Worm (Caenorhabditis elegans) whole organism, L4 larva: ENCODE measurements around the gene Y37D8A.6.

ENCODE experiments used
- D1046.2 ChIP-seq: fragments of 200-800 bp; sonication (Bioruptor generic); IDR thresholded peaks from 2 replicates; pipeline ENCODE4 v1.3.6; 2022; ENCODE audit warnings: missing genetic modification characterization, missing compliant biosample characterization
- F26F4.8 ChIP-seq: fragments of 200-800 bp; sonication (Bioruptor generic); conservative IDR thresholded peaks from 2 replicates; pipeline ENCODE4 v1.3.6; 2022; ENCODE audit warnings: missing genetic modification characterization, missing compliant biosample characterization
- F37D6.2 ChIP-seq: sonication (generic microtip); optimal IDR thresholded peaks from 2 replicates; lab custom pipeline; 2016; ENCODE audit warnings: mild to moderate bottlenecking, missing genetic modification characterization, missing compliant biosample characterization
- F49E8.2 ChIP-seq: sonication (generic microtip); optimal IDR thresholded peaks from 2 replicates; lab custom pipeline; 2016; ENCODE audit warnings: missing compliant biosample characterization, mild to moderate bottlenecking, missing genetic modification characterization, borderline replicate concordance
- R02D3.7 ChIP-seq: fragments of 150-350 bp; sonication (generic microtip); optimal IDR thresholded peaks from 3 replicates; lab custom pipeline; 2014; ENCODE audit warnings: missing biosample characterization, missing genetic modification characterization
- ceh-28 ChIP-seq: fragments of 150-350 bp; optimal IDR thresholded peaks from 2 replicates; lab custom pipeline; 2014; ENCODE audit warnings: missing biosample characterization, missing genetic modification reagents, missing genetic modification characterization
- ceh-32 ChIP-seq: sonication (generic microtip); optimal IDR thresholded peaks from 2 replicates; lab custom pipeline; 2016; ENCODE audit warnings: mild to moderate bottlenecking, missing genetic modification characterization, missing compliant biosample characterization; ENCODE audit not compliant: poor library complexity
- ceh-44 ChIP-seq: fragments of 200-800 bp; sonication (Bioruptor generic); IDR thresholded peaks from 2 replicates; pipeline ENCODE4 v1.3.6; 2022; ENCODE audit warnings: missing genetic modification reagents, missing genetic modification characterization, missing compliant biosample characterization
- ceh-62 ChIP-seq: sonication (generic microtip); optimal IDR thresholded peaks from 2 replicates; lab custom pipeline; 2017; ENCODE audit warnings: missing biosample characterization, missing genetic modification characterization
- ces-1 ChIP-seq: fragments of 150-350 bp; sonication (generic microtip); optimal IDR thresholded peaks from 4 replicates; lab custom pipeline; 2014; ENCODE audit warnings: missing biosample characterization, missing genetic modification reagents, missing genetic modification characterization
- daf-16 ChIP-seq, 3 experiments: sonication (generic microtip); optimal IDR thresholded peaks; 2 replicates each; lab custom pipeline; 2016 to 2017; ENCODE audit warnings: missing genetic modification characterization in 3 of 3, missing genetic modification reagents in 3 of 3, mild to moderate bottlenecking in 2 of 3, missing compliant biosample characterization in 2 of 3, missing biosample characterization in 1 of 3, moderate library complexity in 1 of 3
- dmd-9 ChIP-seq: fragments of 200-800 bp; sonication (Bioruptor generic); IDR thresholded peaks from 2 replicates; pipeline ENCODE4 v1.3.6; 2022; ENCODE audit warnings: missing genetic modification reagents, missing genetic modification characterization, missing compliant biosample characterization
- dpl-1 ChIP-seq: fragments of 150-350 bp; optimal IDR thresholded peaks from 2 replicates; lab custom pipeline; 2014; ENCODE audit warnings: missing biosample characterization, missing genetic modification reagents, missing genetic modification characterization
- dve-1 ChIP-seq: sonication (generic microtip); optimal IDR thresholded peaks from 2 replicates; lab custom pipeline; 2017; ENCODE audit warnings: antibody characterized with exemption, mild to moderate bottlenecking, missing genetic modification characterization, missing compliant biosample characterization; ENCODE audit not compliant: insufficient read depth
- egl-27 ChIP-seq: sonication (generic microtip); optimal IDR thresholded peaks from 3 replicates; lab custom pipeline; 2017; ENCODE audit warnings: missing biosample characterization, missing genetic modification reagents, missing genetic modification characterization
- egl-43 ChIP-seq: fragments of 200-800 bp; sonication (Bioruptor generic); IDR thresholded peaks from 2 replicates; pipeline ENCODE4 v1.3.6; 2022; ENCODE audit warnings: missing genetic modification reagents, missing genetic modification characterization, missing compliant biosample characterization
- fkh-10 ChIP-seq: fragments of 150-350 bp; optimal IDR thresholded peaks from 2 replicates; lab custom pipeline; 2014; ENCODE audit warnings: missing biosample characterization, missing genetic modification reagents, missing genetic modification characterization
- fos-1 ChIP-seq: fragments of 150-350 bp; optimal IDR thresholded peaks from 2 replicates; lab custom pipeline; 2014; ENCODE audit warnings: missing biosample characterization, missing genetic modification characterization
- gei-8 ChIP-seq: fragments of 200-800 bp; sonication (Bioruptor generic); optimal IDR thresholded peaks from 2 replicates; lab custom pipeline; 2018; ENCODE audit warnings: mild to moderate bottlenecking, missing genetic modification characterization, missing compliant biosample characterization
- lim-7 ChIP-seq: fragments of 200-800 bp; sonication (Bioruptor generic); IDR thresholded peaks from 2 replicates; pipeline ENCODE4 v1.3.6; 2022; ENCODE audit warnings: missing genetic modification characterization, missing compliant biosample characterization
- lin-15B ChIP-seq: fragments of 150-350 bp; sonication (generic microtip); optimal IDR thresholded peaks from 3 replicates; lab custom pipeline; 2014; ENCODE audit warnings: missing biosample characterization, missing genetic modification characterization
- lin-29 ChIP-seq: fragments of 200-800 bp; sonication (Bioruptor generic); IDR thresholded peaks from 2 replicates; pipeline ENCODE4 v1.3.6; 2022; ENCODE audit warnings: missing genetic modification reagents, missing genetic modification characterization, missing compliant biosample characterization
- lir-3 ChIP-seq: sonication (generic microtip); optimal IDR thresholded peaks from 2 replicates; lab custom pipeline; 2016; ENCODE audit warnings: mild to moderate bottlenecking, missing genetic modification characterization, missing compliant biosample characterization
- lsy-2 ChIP-seq, 2 experiments: fragments of 150-350 bp in 1 of 2; sonication (generic microtip) in 1 of 2; optimal IDR thresholded peaks; 2 replicates each; lab custom pipeline; 2014 to 2017; ENCODE audit warnings: missing biosample characterization in 2 of 2, missing genetic modification characterization in 2 of 2
- mes-2 ChIP-seq: sonication (generic microtip); optimal IDR thresholded peaks from 2 replicates; lab custom pipeline; 2016; ENCODE audit warnings: missing genotype, mild to moderate bottlenecking, missing genetic modification characterization, missing compliant biosample characterization; ENCODE audit not compliant: poor library complexity, severe bottlenecking
- mxl-3 ChIP-seq: fragments of 200-800 bp; sonication (Bioruptor generic); optimal IDR thresholded peaks from 2 replicates; lab custom pipeline; 2018; ENCODE audit warnings: mild to moderate bottlenecking, missing genetic modification characterization, missing compliant biosample characterization
- nhr-10 ChIP-seq: fragments of 150-350 bp; optimal IDR thresholded peaks from 2 replicates; lab custom pipeline; 2014; ENCODE audit warnings: missing biosample characterization, missing genetic modification characterization
- nhr-237 ChIP-seq: sonication (generic microtip); optimal IDR thresholded peaks from 2 replicates; lab custom pipeline; 2017; ENCODE audit warnings: missing biosample characterization, missing genetic modification characterization
- nhr-48 ChIP-seq: sonication (generic microtip); optimal IDR thresholded peaks from 2 replicates; lab custom pipeline; 2016; ENCODE audit warnings: mild to moderate bottlenecking, missing genetic modification characterization, missing compliant biosample characterization
- pha-4 ChIP-seq, 2 experiments: fragments of 150-350 bp in 1 of 2; fragments of 200-800 bp in 1 of 2; sonication (Bioruptor generic) in 1 of 2; IDR thresholded peaks in 1 of 2; optimal IDR thresholded peaks in 1 of 2; 2 replicates each; pipeline versions ENCODE4 v1.3.6 to Lab custom; 2014 to 2022; ENCODE audit warnings: missing genetic modification characterization in 2 of 2, missing genetic modification reagents in 2 of 2, missing biosample characterization in 1 of 2, missing compliant biosample characterization in 1 of 2
- pqm-1 ChIP-seq: sonication (generic microtip); optimal IDR thresholded peaks from 2 replicates; lab custom pipeline; 2017; ENCODE audit warnings: missing biosample characterization, missing genetic modification characterization
- saeg-2 ChIP-seq: fragments of 200-800 bp; sonication (Bioruptor generic); IDR thresholded peaks from 2 replicates; pipeline ENCODE4 v1.3.6; 2022; ENCODE audit warnings: missing genetic modification reagents, missing genetic modification characterization, missing compliant biosample characterization
- sdz-12 ChIP-seq: fragments of 200-800 bp; sonication (Bioruptor generic); optimal IDR thresholded peaks from 2 replicates; lab custom pipeline; 2018; ENCODE audit warnings: mild to moderate bottlenecking, missing genetic modification characterization, missing compliant biosample characterization
- skn-1 ChIP-seq: fragments of 150-350 bp; optimal IDR thresholded peaks from 2 replicates; lab custom pipeline; 2014; ENCODE audit warnings: missing biosample characterization, missing genetic modification characterization
- snpc-1.2 ChIP-seq: fragments of 200-800 bp; sonication (Bioruptor generic); IDR thresholded peaks from 2 replicates; pipeline ENCODE4 v1.3.6; 2022; ENCODE audit warnings: missing genetic modification reagents, missing genetic modification characterization, missing compliant biosample characterization
- snpc-4 ChIP-seq: fragments of 150-350 bp; optimal IDR thresholded peaks from 2 replicates; lab custom pipeline; 2014; ENCODE audit warnings: missing biosample characterization, missing genetic modification characterization
- spr-1 ChIP-seq: sonication (generic microtip); optimal IDR thresholded peaks from 2 replicates; lab custom pipeline; 2016; ENCODE audit warnings: mild to moderate bottlenecking, missing genetic modification characterization, missing compliant biosample characterization
- spr-3 ChIP-seq: fragments of 200-800 bp; sonication (Bioruptor generic); optimal IDR thresholded peaks from 2 replicates; lab custom pipeline; 2018; ENCODE audit warnings: mild to moderate bottlenecking, missing genetic modification characterization, missing compliant biosample characterization
- tag-97 ChIP-seq: fragments of 200-800 bp; sonication (Bioruptor generic); IDR thresholded peaks from 2 replicates; pipeline ENCODE4 v1.3.6; 2022; ENCODE audit warnings: missing genetic modification characterization, missing compliant biosample characterization
- unc-130 ChIP-seq: sonication (generic microtip); optimal IDR thresholded peaks from 2 replicates; lab custom pipeline; 2016; ENCODE audit warnings: missing genetic modification reagents, missing genetic modification characterization, missing compliant biosample characterization
- zag-1 ChIP-seq: fragments of 150-350 bp; optimal IDR thresholded peaks from 2 replicates; lab custom pipeline; 2014; ENCODE audit warnings: missing biosample characterization, missing genetic modification characterization
- zfp-3 ChIP-seq: fragments of 200-800 bp; sonication (Bioruptor generic); conservative IDR thresholded peaks from 2 replicates; pipeline ENCODE4 v1.3.6; 2022; ENCODE audit warnings: missing genetic modification reagents, missing genetic modification characterization, missing compliant biosample characterization

Gene Y37D8A.6

ce11 chrIII:12818050-12818738 lies 51.9 kb downstream of the Y37D8A.6 start, which contains the start of gene arx-5 (continued):
- TF ChIP-seq dve-1 (tag; lab: Kevin White, UChicago) (no peak), ces-1 (GFP tag; lab: Kevin White, UChicago) (no peak), nhr-48 (tag; lab: Kevin White, UChicago) (no peak), dpl-1 (GFP tag; lab: Kevin White, UChicago) (no peak), R02D3.7 (tag; lab: Kevin White, UChicago) (peak; percentile 71), fos-1 (no peak), dmd-9 (GFP tag; lab: Robert Waterston, UW) (no peak), D1046.2 (GFP tag; lab: Robert Waterston, UW) (no peak), pha-4 (GFP tag; IDR thresholded peaks at IDR 0.05; lab: Robert Waterston, UW) (no peak), pha-4 (tag; optimal IDR thresholded peaks at IDR 0.05; lab: Kevin White, UChicago) (no peak), ceh-28 (tag; lab: Kevin White, UChicago) (no peak), ceh-32 (tag; lab: Kevin White, UChicago) (no peak), saeg-2 (no peak), ceh-62 (tag; lab: Kevin White, UChicago) (no peak), gei-8 (GFP tag; lab: Kevin White, UChicago) (no peak), fkh-10 (no peak), egl-43 (GFP tag; lab: Robert Waterston, UW) (no peak), skn-1 (tag; lab: Kevin White, UChicago) (no peak), ceh-44 (GFP tag; lab: Robert Waterston, UW) (no peak), mxl-3 (GFP tag; lab: Kevin White, UChicago) (no peak), lin-29 (no peak), F37D6.2 (tag; lab: Kevin White, UChicago) (no peak), F26F4.8 (GFP tag; lab: Robert Waterston, UW) (no peak), lsy-2 (tag; optimal IDR thresholded peaks at IDR 0.05; lab: Kevin White, UChicago) (peak in 1 of 2 experiments; percentile 31), lin-15B (tag; lab: Kevin White, UChicago) (no peak), zag-1 (tag; lab: Kevin White, UChicago) (no peak), pqm-1 (no peak), spr-1 (tag; lab: Kevin White, UChicago) (no peak), snpc-4 (tag; lab: Kevin White, UChicago) (no peak), mes-2 (tag; lab: Kevin White, UChicago) (peak; percentile 2), nhr-10 (tag; lab: Kevin White, UChicago) (no peak), daf-16 (GFP tag; optimal IDR thresholded peaks at IDR 0.05; lab: Kevin White, UChicago) (no peak), daf-16 (tag; optimal IDR thresholded peaks at IDR 0.05; lab: Kevin White, UChicago) (peak; percentile 37), lir-3 (no peak), unc-130 (no peak), sdz-12 (GFP tag; lab: Kevin White, UChicago) (no peak), zfp-3 (GFP tag; lab: Robert Waterston, UW) (no peak), nhr-237 (no peak), F49E8.2 (tag; lab: Kevin White, UChicago) (no peak), spr-3 (GFP tag; lab: Kevin White, UChicago) (no peak), lim-7 (GFP tag; lab: Robert Waterston, UW) (no peak)

- TF ChIP-seq gei-8 (GFP tag; lab: Kevin White, UChicago): no peak
- TF ChIP-seq tag-97: no peak
- TF ChIP-seq egl-27: no peak
- no peak for TF ChIP-seq skn-1 (tag; lab: Kevin White, UChicago)
- TF ChIP-seq snpc-1.2 (GFP tag; lab: Robert Waterston, UW): no peak
Observed at ce11 chrIII:12813193-12813592, 56.9 kb downstream of the Y37D8A.6 start, which contains the start of gene BE10.4. Gene BE10.4, plus strand, starts transcription at chrIII:12813493.
